Worm (Caenorhabditis elegans) whole organism, L4/young adult: ENCODE results near the gene F09G2.1.

Experiments used
- dao-5 ChIP-seq: sonication (generic microtip); optimal IDR thresholded peaks from 2 replicates; lab custom pipeline; 2016; ENCODE audit warnings: missing genotype, missing genetic modification characterization, moderate library complexity, missing compliant biosample characterization
- him-1 ChIP-seq: sonication (generic microtip); optimal IDR thresholded peaks from 2 replicates; lab custom pipeline; 2016; ENCODE audit warnings: missing genotype, missing genetic modification reagents, missing genetic modification characterization, missing compliant biosample characterization

ce11 chrV:7196037-7196436 is 4.0 kb upstream of the F09G2.1 start, which contains the start of gene attf-2:
- TF ChIP-seq him-1 (no peak), dao-5 (tag; lab: Kevin White, UChicago) (no peak)
